Fruit fly (Drosophila melanogaster): ENCODE measurements around the gene Tie.

Tie gene

DNA sequence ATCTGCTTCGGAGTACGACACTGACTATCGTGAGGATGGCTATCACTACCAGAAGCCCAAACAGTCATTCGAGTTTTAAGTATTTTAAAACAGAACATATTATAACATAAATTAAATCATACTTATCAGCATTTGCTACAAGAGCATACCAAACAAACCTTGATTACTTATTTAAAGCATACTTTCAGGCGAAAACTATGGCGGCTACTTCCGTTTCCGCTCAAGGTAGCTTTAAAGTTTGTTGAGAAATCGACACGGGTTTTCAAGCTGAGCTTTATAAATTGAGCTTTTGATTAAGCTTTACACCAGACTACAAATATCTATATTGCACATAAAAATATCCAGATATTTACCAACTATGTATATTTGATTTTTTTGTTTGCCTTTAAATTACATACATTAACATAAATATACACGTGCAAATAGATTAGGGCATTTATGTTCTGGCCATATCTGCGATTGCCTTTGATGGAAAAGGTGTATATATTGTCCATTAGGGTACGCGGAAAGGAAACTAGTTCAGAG lies 56.9 kb downstream of the Tie start (continued):
- TF ChIP-seq tna (GFP tag; IDR thresholded peaks at IDR 0.05; ENCODE audit: partially characterized antibody) (no peak), Ptx1 (GFP tag; IDR thresholded peaks at IDR 0.05) (no peak; the same call in 1 of the 2 replicates), chif (GFP tag; optimal IDR thresholded peaks at IDR 0.05) (peak; percentile 27 to 64), bigmax (GFP tag; optimal IDR thresholded peaks at IDR 0.05) (peak; percentile 79), CG34376 (GFP tag; optimal IDR thresholded peaks at IDR 0.05) (peak; percentile 96), CG10321 (GFP tag; IDR thresholded peaks at IDR 0.05) (no peak), CG4282 (GFP tag; optimal IDR thresholded peaks at IDR 0.05) (no peak), gcm2 (GFP tag; optimal IDR thresholded peaks at IDR 0.05) (peak; percentile 74), CG4854 (GFP tag; optimal IDR thresholded peaks at IDR 0.05) (peak; percentile 82), CG15601 (tag; optimal IDR thresholded peaks at IDR 0.05) (peak; percentile 81), Fer2 (tag; optimal IDR thresholded peaks at IDR 0.05) (peak; percentile 73), CG8944 (GFP tag; optimal IDR thresholded peaks at IDR 0.05) (no peak), PHDP (tag; optimal IDR thresholded peaks at IDR 0.05) (peak; percentile 93), CG32772 (GFP tag; IDR thresholded peaks at IDR 0.05) (0 out of 2 replicates have a peak, but pooled peaks have one; percentile 11), CG6254 (GFP tag; optimal IDR thresholded peaks at IDR 0.05) (peak; percentile 83), eyg (GFP tag; optimal IDR thresholded peaks at IDR 0.05) (peak; percentile 72), lov (optimal IDR thresholded peaks at IDR 0.05) (no peak), lov (GFP tag; IDR thresholded peaks at IDR 0.05) (peak; percentile 90; the same call in 2 of the 3 replicates), CG9437 (GFP tag; optimal IDR thresholded peaks at IDR 0.05) (peak; percentile 72), CG2129 (GFP tag; IDR thresholded peaks at IDR 0.05; ENCODE audit: partially characterized antibody) (no peak), CG10654 (GFP tag; optimal IDR thresholded peaks at IDR 0.05) (peak; percentile 74), Bgb (GFP tag; IDR thresholded peaks at IDR 0.05; ENCODE audit: partially characterized antibody) (no peak), CG17328 (GFP tag; IDR thresholded peaks at IDR 0.05) (peak; percentile 84), Six4 (GFP tag; optimal IDR thresholded peaks at IDR 0.05) (peak; percentile 72), Scr (GFP tag; IDR thresholded peaks at IDR 0.05; ENCODE audit: partially characterized antibody) (no peak), gro (GFP tag; optimal IDR thresholded peaks at IDR 0.05) (peak; percentile 83), Hr39 (optimal IDR thresholded peaks at IDR 0.05) (no peak), ken (GFP tag; IDR thresholded peaks at IDR 0.05) (peak; percentile 27; the same call in 1 of the 3 replicates), CG18619 (GFP tag; optimal IDR thresholded peaks at IDR 0.05) (peak; percentile 85), CG1647 (GFP tag; optimal IDR thresholded peaks at IDR 0.05) (peak; percentile 52), sr (GFP tag; IDR thresholded peaks at IDR 0.05) (peak; percentile 80), tup (GFP tag; optimal IDR thresholded peaks at IDR 0.05) (peak; percentile 34), CG11504 (tag; optimal IDR thresholded peaks at IDR 0.05) (peak; percentile 74), CG7357 (GFP tag; IDR thresholded peaks at IDR 0.05) (no peak), Xrp1 (GFP tag; IDR thresholded peaks at IDR 0.05) (no peak), org-1 (GFP tag; optimal IDR thresholded peaks at IDR 0.05) (peak; percentile 76), toy (GFP tag; IDR thresholded peaks at IDR 0.05) (0 out of 2 replicates have a peak, but pooled peaks have one; percentile 32), abd-A (tag; optimal IDR thresholded peaks at IDR 0.05) (peak; percentile 84), fd102C (GFP tag; optimal IDR thresholded peaks at IDR 0.05) (peak; percentile 64), so (GFP tag; IDR thresholded peaks at IDR 0.05) (0 out of 3 replicates have a peak, but pooled peaks have one; percentile 77), CG6854 (GFP tag; optimal IDR thresholded peaks at IDR 0.05) (peak; percentile 95), cas (GFP tag; IDR thresholded peaks at IDR 0.05) (no peak), bsh (GFP tag; optimal IDR thresholded peaks at IDR 0.05) (peak in 1 of 2 experiments; percentile 82), CG11456 (GFP tag; IDR thresholded peaks at IDR 0.05) (peak; percentile 59; the same call in 1 of the 3 replicates), Chrac-16 (GFP tag; optimal IDR thresholded peaks at IDR 0.05) (no peak), CG9932 (GFP tag; IDR thresholded peaks at IDR 0.05) (peak; percentile 28; the same call in 1 of the 2 replicates), Ets65A (GFP tag) (no peak), CG30431 (GFP tag; optimal IDR thresholded peaks at IDR 0.05) (peak; percentile 25), CG10267 (tag; optimal IDR thresholded peaks at IDR 0.05) (peak; percentile 75), mirr (GFP tag; optimal IDR thresholded peaks at IDR 0.05) (peak; percentile 96), Spps (tag; optimal IDR thresholded peaks at IDR 0.05) (peak; percentile 43)

All from whole organism, embryonic.